Fruit fly (Drosophila melanogaster): ENCODE measurements around the gene CG15005.

CG15005 gene

DNA sequence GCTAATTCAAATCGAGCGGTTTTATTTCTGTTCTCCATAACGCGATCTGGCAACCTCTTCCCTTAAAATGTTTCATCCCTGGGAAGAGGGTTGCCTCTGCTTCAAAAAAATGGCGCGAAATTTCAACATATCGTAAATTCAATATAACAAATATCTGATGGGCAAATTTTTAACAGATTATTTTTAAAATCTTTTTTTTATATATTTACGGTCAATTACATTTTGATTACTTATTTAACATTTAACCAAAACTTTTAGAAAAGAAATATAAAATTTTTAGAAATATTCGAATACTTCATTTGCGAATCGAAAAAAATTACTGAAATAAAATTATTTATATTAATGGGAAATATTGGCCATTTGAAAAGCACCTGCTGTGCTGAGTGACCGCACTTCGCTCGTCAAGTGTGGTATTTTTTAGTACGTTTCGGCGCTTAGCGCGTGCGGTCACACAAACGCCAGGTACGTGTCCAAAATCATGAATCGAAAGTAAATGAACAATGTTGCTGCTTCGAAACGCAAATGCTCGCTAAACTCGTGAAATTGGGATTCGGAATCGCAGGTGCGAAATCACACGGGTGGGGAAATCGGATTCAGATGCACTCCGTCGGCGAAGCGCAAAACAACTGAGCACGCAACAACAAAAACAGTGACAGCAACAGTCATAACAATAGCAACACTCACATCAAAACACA lies 34.0 kb downstream of the CG15005 start, which contains the start of gene Ero1L (continued):
- TF ChIP-seq lbe (GFP tag; optimal IDR thresholded peaks at IDR 0.05) (peak; percentile 53), unpg (GFP tag; optimal IDR thresholded peaks at IDR 0.05) (peak; percentile 7), CG17361 (GFP tag; IDR thresholded peaks at IDR 0.05) (peak; percentile 68; the same call in 2 of the 3 replicates), corto (GFP tag; optimal IDR thresholded peaks at IDR 0.05) (no peak), CG11695 (GFP tag; IDR thresholded peaks at IDR 0.05) (peak; percentile 51; the same call in 1 of the 3 replicates), CG7271 (tag; optimal IDR thresholded peaks at IDR 0.05) (peak; percentile 33), stwl (tag; optimal IDR thresholded peaks at IDR 0.05) (peak; percentile 65), ci (GFP tag; IDR thresholded peaks at IDR 0.05) (peak; percentile 72; the same call in 2 of the 3 replicates), crp (GFP tag; optimal IDR thresholded peaks at IDR 0.05) (peak in 1 of 2 experiments; percentile 54), CG12769 (tag; optimal IDR thresholded peaks at IDR 0.05) (no peak), disco-r (GFP tag; optimal IDR thresholded peaks at IDR 0.05) (no peak), Abd-B (GFP tag; optimal IDR thresholded peaks at IDR 0.05) (peak; percentile 51), ab (GFP tag; optimal IDR thresholded peaks at IDR 0.05) (no peak), Gug (GFP tag; IDR thresholded peaks at IDR 0.05) (no peak), CG18599 (GFP tag; optimal IDR thresholded peaks at IDR 0.05) (peak; percentile 55), kni (GFP tag; optimal IDR thresholded peaks at IDR 0.05) (peak; percentile 3), CG4424 (GFP tag; optimal IDR thresholded peaks at IDR 0.05) (peak; percentile 34), yki (optimal IDR thresholded peaks at IDR 0.05) (no peak), MBD-R2 (GFP tag; IDR thresholded peaks at IDR 0.05) (peak; percentile 64), cwo (GFP tag; optimal IDR thresholded peaks at IDR 0.05) (peak; percentile 20), ind (GFP tag; optimal IDR thresholded peaks at IDR 0.05) (peak; percentile 2), CG3726 (GFP tag; IDR thresholded peaks at IDR 0.05) (no peak), tin (GFP tag; optimal IDR thresholded peaks at IDR 0.05) (peak; percentile 35), chn (GFP tag; optimal IDR thresholded peaks at IDR 0.05) (no peak), CG10431 (GFP tag; optimal IDR thresholded peaks at IDR 0.05) (no peak), amos (GFP tag; IDR thresholded peaks at IDR 0.05; ENCODE audit: partially characterized antibody) (peak; percentile 37; the same call in 1 of the 2 replicates), CG9797 (GFP tag; optimal IDR thresholded peaks at IDR 0.05) (peak; percentile 94), Dfd (GFP tag; optimal IDR thresholded peaks at IDR 0.05) (no peak), ato (GFP tag; IDR thresholded peaks at IDR 0.05; ENCODE audit: partially characterized antibody) (0 out of 2 replicates have a peak, but pooled peaks have one; percentile 50), CG4617 (GFP tag; optimal IDR thresholded peaks at IDR 0.05; ENCODE audit: borderline replicate concordance) (peak; percentile 87), HLH4C (GFP tag; IDR thresholded peaks at IDR 0.05; ENCODE audit: partially characterized antibody) (0 out of 3 replicates have a peak, but pooled peaks have one; percentile 11), CG13287 (GFP tag; IDR thresholded peaks at IDR 0.05; ENCODE audit: partially characterized antibody) (peak; percentile 50; the same call in 1 of the 2 replicates), so (GFP tag; IDR thresholded peaks at IDR 0.05) (no peak), tio (GFP tag; optimal IDR thresholded peaks at IDR 0.05) (no peak), sqz (GFP tag; optimal IDR thresholded peaks at IDR 0.05) (no peak), mld (GFP tag; IDR thresholded peaks at IDR 0.05; ENCODE audit: partially characterized antibody) (no peak), CG31441 (GFP tag; IDR thresholded peaks at IDR 0.05) (peak; percentile 78), bsh (GFP tag; optimal IDR thresholded peaks at IDR 0.05) (no peak), Trl (optimal IDR thresholded peaks at IDR 0.05) (no peak), Trl (GFP tag; optimal IDR thresholded peaks at IDR 0.05) (no peak), CG32532 (GFP tag; IDR thresholded peaks at IDR 0.05) (peak; percentile 23; the same call in 1 of the 2 replicates), HmgZ (tag; optimal IDR thresholded peaks at IDR 0.05) (peak; percentile 2), ewg (GFP tag; optimal IDR thresholded peaks at IDR 0.05) (no peak), CG1603 (tag; optimal IDR thresholded peaks at IDR 0.05) (peak; percentile 33), CG16779 (GFP tag; IDR thresholded peaks at IDR 0.05) (no peak), CG9932 (GFP tag; IDR thresholded peaks at IDR 0.05) (peak; percentile 25; the same call in 1 of the 2 replicates), Fer3 (tag; optimal IDR thresholded peaks at IDR 0.05) (peak; percentile 38), PHDP (tag; optimal IDR thresholded peaks at IDR 0.05) (peak; percentile 50)
